Worm (Caenorhabditis elegans) whole organism, late embryonic: ENCODE data around the gene tph-1.

Experiments
- C08G9.2 ChIP-seq: sonication (generic microtip); optimal IDR thresholded peaks from 2 replicates; lab custom pipeline; 2016; ENCODE audit warnings: mild to moderate bottlenecking, missing genetic modification characterization, moderate library complexity, missing compliant biosample characterization
- ama-1 ChIP-seq: fragments of 150-350 bp; optimal IDR thresholded peaks from 2 replicates; lab custom pipeline; 2014
- ceh-18 ChIP-seq: sonication (generic microtip); optimal IDR thresholded peaks from 2 replicates; lab custom pipeline; 2016; ENCODE audit warnings: missing genetic modification characterization, missing compliant biosample characterization
- ceh-2 ChIP-seq: sonication (generic microtip); optimal IDR thresholded peaks from 2 replicates; lab custom pipeline; 2016; ENCODE audit warnings: missing genotype, missing genetic modification characterization, missing compliant biosample characterization
- ceh-45 ChIP-seq: fragments of 200-800 bp; sonication (Bioruptor generic); IDR thresholded peaks from 2 replicates; pipeline ENCODE4 v1.3.6; 2022; ENCODE audit warnings: missing genetic modification reagents, missing genetic modification characterization, missing compliant biosample characterization
- dmd-4 ChIP-seq: sonication (generic microtip); optimal IDR thresholded peaks from 2 replicates; lab custom pipeline; 2016; ENCODE audit warnings: borderline replicate concordance, missing genetic modification characterization, missing compliant biosample characterization
- dve-1 ChIP-seq: sonication (generic microtip); optimal IDR thresholded peaks from 2 replicates; lab custom pipeline; 2017; ENCODE audit warnings: antibody characterized with exemption, mild to moderate bottlenecking, missing genetic modification characterization, missing compliant biosample characterization
- elt-2 ChIP-seq: sonication (generic microtip); optimal IDR thresholded peaks from 2 replicates; lab custom pipeline; 2016; ENCODE audit warnings: missing genetic modification reagents, missing genetic modification characterization, missing compliant biosample characterization
- gmeb-2 ChIP-seq: sonication (generic microtip); optimal IDR thresholded peaks from 2 replicates; lab custom pipeline; 2016; ENCODE audit warnings: missing genetic modification characterization, inconsistent platforms, missing compliant biosample characterization
- pha-4 ChIP-seq: fragments of 150-350 bp; optimal IDR thresholded peaks from 2 replicates; lab custom pipeline; 2018; ENCODE audit warnings: missing biosample characterization, missing genetic modification reagents, missing genetic modification characterization
- sox-2 ChIP-seq: fragments of 200-800 bp; sonication (Bioruptor generic); IDR thresholded peaks from 2 replicates; pipeline ENCODE4 v1.3.6; 2022; ENCODE audit warnings: missing genetic modification reagents, missing genetic modification characterization, missing compliant biosample characterization
- ttx-3 ChIP-seq: sonication (generic microtip); optimal IDR thresholded peaks from 2 replicates; lab custom pipeline; 2016; ENCODE audit warnings: missing genetic modification reagents, missing genetic modification characterization, missing compliant biosample characterization

ce11 chrII:7505005-7505404, 44.1 kb upstream of the tph-1 start, which contains the start of gene C28F5.1:
- TF ChIP-seq dmd-4 (no peak), pha-4 (tag; lab: Kevin White, UChicago) (no peak), gmeb-2 (no peak), ceh-2 (tag; lab: Kevin White, UChicago) (no peak), dve-1 (tag; lab: Kevin White, UChicago) (no peak), ttx-3 (tag; lab: Kevin White, UChicago) (no peak), ama-1 (lab: Kevin White, UChicago) (no peak), ceh-18 (tag; lab: Kevin White, UChicago) (no peak), ceh-45 (no peak), elt-2 (tag; lab: Kevin White, UChicago) (no peak), C08G9.2 (tag; lab: Kevin White, UChicago) (no peak), sox-2 (GFP tag; lab: Robert Waterston, UW) (no peak)
